Worm (Caenorhabditis elegans): ENCODE data around the gene ucr-1.

ucr-1 gene

ce11 chrIII:5573694-5574093, 18.2 kb upstream of the ucr-1 start, which contains the start of gene molo-1:
Gene molo-1 (plus strand): TSS chrIII:5573994.
- TF ChIP-seq die-1 (tag; optimal IDR thresholded peaks at IDR 0.05) (no peak), egrh-3 (GFP tag; IDR thresholded peaks at IDR 0.05) (no peak), repo-1 (tag; optimal IDR thresholded peaks at IDR 0.05) (no peak), Y67H2A.10 (GFP tag; conservative IDR thresholded peaks at IDR 0.05) (no peak), lag-1 (GFP tag; IDR thresholded peaks at IDR 0.05) (no peak), aptf-3 (GFP tag; IDR thresholded peaks at IDR 0.05) (no peak), B0261.1 (tag; optimal IDR thresholded peaks at IDR 0.05) (no peak), xnd-1 (tag; optimal IDR thresholded peaks at IDR 0.05) (no peak), ama-1 (optimal IDR thresholded peaks at IDR 0.05) (no peak), ama-1 (GFP tag; optimal IDR thresholded peaks at IDR 0.05) (no peak)

DNA sequence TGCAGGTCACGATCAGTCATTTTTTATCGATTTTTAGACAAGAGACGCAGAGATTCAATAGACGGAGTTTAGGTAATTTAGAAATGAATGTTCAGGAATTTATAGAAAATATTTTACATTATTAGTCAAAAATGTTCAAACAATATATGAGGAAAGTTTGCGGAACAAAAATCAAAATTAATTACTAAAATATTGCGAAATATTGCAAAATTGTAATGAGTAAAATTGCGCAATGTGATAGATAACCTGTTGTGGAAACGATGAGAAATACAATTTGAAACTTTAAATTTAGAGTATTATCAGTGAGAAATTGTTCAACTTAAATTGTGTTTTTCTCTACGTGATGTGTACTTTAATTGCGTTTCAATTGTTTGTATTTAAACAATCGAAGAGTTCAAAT, 10.9 kb upstream of the ucr-1 start, which contains the start of gene F56D2.5:
Gene F56D2.5 (minus strand): TSS at position 371 of the 400 bp plus-strand sequence.
- TF ChIP-seq D2030.7 (GFP tag; IDR thresholded peaks at IDR 0.05) (no peak), xnd-1 (tag; optimal IDR thresholded peaks at IDR 0.05) (no peak), ceh-100 (GFP tag; IDR thresholded peaks at IDR 0.05) (no peak), F39B2.1 (GFP tag; IDR thresholded peaks at IDR 0.05) (no peak), cebp-1 (GFP tag; IDR thresholded peaks at IDR 0.05) (peak; percentile 93), cebp-1 (tag; optimal IDR thresholded peaks at IDR 0.05) (peak; percentile 97), F57A8.1 (GFP tag; optimal IDR thresholded peaks at IDR 0.05) (no peak)

ce11 chrIII:5582766-5583165, 9.2 kb upstream of the ucr-1 start, which contains the start of the genes F56D2.8 and uev-2:
Gene F56D2.8 (minus strand): TSS chrIII:5582866.
Gene uev-2 (plus strand): TSS chrIII:5583125.
- TF ChIP-seq zim-3 (tag; optimal IDR thresholded peaks at IDR 0.05) (no peak), ekl-4 (GFP tag; IDR thresholded peaks at IDR 0.05) (no peak), nhr-27 (tag; optimal IDR thresholded peaks at IDR 0.05) (no peak), C17E4.6 (GFP tag; IDR thresholded peaks at IDR 0.05) (no peak), pbrm-1 (GFP tag; IDR thresholded peaks at IDR 0.05) (no peak), efl-1 (GFP tag; optimal IDR thresholded peaks at IDR 0.05) (no peak), lin-26 (GFP tag; IDR thresholded peaks at IDR 0.05) (no peak), Y67H2A.10 (GFP tag; conservative IDR thresholded peaks at IDR 0.05) (no peak), nfya-1 (tag; optimal IDR thresholded peaks at IDR 0.05; ENCODE audit: borderline replicate concordance, insufficient read depth) (no peak), ceh-91 (GFP tag; IDR thresholded peaks at IDR 0.05) (no peak), Y53F4B.3 (GFP tag; IDR thresholded peaks at IDR 0.05) (no peak), athp-1 (tag; optimal IDR thresholded peaks at IDR 0.05) (no peak)

DNA sequence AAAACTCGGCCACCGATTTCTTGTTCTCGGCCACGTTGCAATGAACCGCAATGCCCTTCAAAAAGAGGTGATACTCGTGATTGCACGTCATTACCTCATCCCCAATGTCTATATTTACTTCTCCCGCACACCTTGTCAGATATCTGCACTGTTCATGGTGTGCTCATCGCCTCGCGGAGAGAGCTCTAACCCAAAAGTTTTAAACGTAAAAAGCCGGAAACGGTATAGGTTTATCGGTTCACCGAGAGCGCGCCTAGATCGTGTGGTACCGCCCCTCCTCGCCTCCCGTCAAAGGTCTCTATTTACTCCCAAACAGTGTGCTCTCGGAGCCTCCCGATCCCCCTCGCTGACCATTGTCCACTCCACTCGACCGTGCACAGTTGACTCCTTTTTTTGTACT, 7.3 kb upstream of the ucr-1 start, which contains the start of gene F56D2.3:
Gene F56D2.3 (plus strand): TSS at position 301 of the 400 bp plus-strand sequence.
- TF ChIP-seq ceh-58 (GFP tag; IDR thresholded peaks at IDR 0.05) (0 out of 2 replicates have a peak, but pooled peaks have one; percentile 9), repo-1 (tag; optimal IDR thresholded peaks at IDR 0.05) (no peak), hmg-1.2 (GFP tag; IDR thresholded peaks at IDR 0.05) (no peak), dox-1 (GFP tag; IDR thresholded peaks at IDR 0.05) (no peak), zfh-2 (GFP tag; conservative IDR thresholded peaks at IDR 0.05) (peak; percentile 35; the same call in 1 of the 2 replicates)

ce11 chrIII:5585711-5586110, 6.2 kb upstream of the ucr-1 start:
- 0 out of 2 replicates have a peak, but pooled peaks have one; percentile 67 for TF ChIP-seq F37B4.10 (GFP tag; IDR thresholded peaks at IDR 0.05)
- TF ChIP-seq snpc-3.4 (tag; optimal IDR thresholded peaks at IDR 0.05), result no peak
